Fruit fly (Drosophila melanogaster) whole organism, wandering third instar larva: Measurements from ENCODE around the gene CRIF.

Experiments
- Abd-B ChIP-seq: fragments of >200 bp; optimal IDR thresholded peaks from 2 replicates; lab custom pipeline; 2017; ENCODE audit warnings: missing biosample characterization, missing genetic modification characterization
- CG32264 ChIP-seq: fragments of 200-800 bp; sonication (Bioruptor generic); optimal IDR thresholded peaks from 2 replicates; lab custom pipeline; 2016; ENCODE audit warnings: missing biosample characterization, missing genetic modification characterization
- CG9705 ChIP-seq: fragments of 200-800 bp; sonication (Bioruptor generic); optimal IDR thresholded peaks from 2 replicates; lab custom pipeline; 2018; ENCODE audit warnings: missing biosample characterization, mild to moderate bottlenecking, missing genetic modification characterization
- CrebA ChIP-seq: fragments of 200-800 bp; sonication (Bioruptor generic); optimal IDR thresholded peaks from 2 replicates; lab custom pipeline; 2016; ENCODE audit warnings: missing biosample characterization, mild to moderate bottlenecking, missing genetic modification characterization, borderline replicate concordance
- Dfd ChIP-seq: fragments of >200 bp; optimal IDR thresholded peaks from 2 replicates; lab custom pipeline; 2017; ENCODE audit warnings: missing biosample characterization, missing genetic modification characterization
- Dif ChIP-seq: fragments of 200-275, 200-300 bp; sonication (Bioruptor generic); optimal IDR thresholded peaks from 2 replicates; lab custom pipeline; 2018; ENCODE audit warnings: missing biosample characterization, missing genetic modification characterization; ENCODE audit not compliant: partially characterized antibody
- GATAd ChIP-seq: sonication (Bioruptor generic); optimal IDR thresholded peaks from 2 replicates; lab custom pipeline; 2016; ENCODE audit warnings: missing biosample characterization, missing genetic modification characterization
- HLH106 ChIP-seq: fragments of 200-800 bp; optimal IDR thresholded peaks from 3 replicates; lab custom pipeline; 2019; ENCODE audit warnings: missing biosample characterization, mild to moderate bottlenecking, missing genetic modification characterization, moderate library complexity
- Hnf4 ChIP-seq: fragments of 200-800 bp; sonication (Bioruptor generic); optimal IDR thresholded peaks from 2 replicates; lab custom pipeline; 2016; ENCODE audit warnings: missing biosample characterization, mild to moderate bottlenecking, missing genetic modification characterization
- Hr78 ChIP-seq: fragments of >200 bp; optimal IDR thresholded peaks from 2 replicates; lab custom pipeline; 2017; ENCODE audit warnings: missing biosample characterization, missing genetic modification characterization
- Hr83 ChIP-seq: fragments of 200-300 bp; sonication (Bioruptor generic); optimal IDR thresholded peaks from 2 replicates; lab custom pipeline; 2016; ENCODE audit warnings: missing biosample characterization, mild to moderate bottlenecking, missing genetic modification characterization, moderate library complexity; ENCODE audit not compliant: poor library complexity, severe bottlenecking
- Jra ChIP-seq: sonication (Bioruptor generic); optimal IDR thresholded peaks from 2 replicates; lab custom pipeline; 2016; ENCODE audit warnings: missing biosample characterization, missing genetic modification characterization
- Mio ChIP-seq: sonication (Bioruptor generic); optimal IDR thresholded peaks from 2 replicates; lab custom pipeline; 2016; ENCODE audit warnings: missing biosample characterization, missing genetic modification characterization
- Myc ChIP-seq: fragments of >200 bp; optimal IDR thresholded peaks from 2 replicates; lab custom pipeline; 2017
- N ChIP-seq: fragments of >200 bp; optimal IDR thresholded peaks from 2 replicates; lab custom pipeline; 2018; ENCODE audit warnings: missing biosample characterization, missing external identifiers, missing genetic modification characterization
- OdsH ChIP-seq: fragments of 200-800 bp; sonication (Bioruptor generic); optimal IDR thresholded peaks from 2 replicates; lab custom pipeline; 2016; ENCODE audit warnings: missing biosample characterization, mild to moderate bottlenecking, missing genetic modification characterization
- Rel ChIP-seq, 2 experiments: fragments of 200-800 bp; sonication (Bioruptor generic) in 1 of 2; optimal IDR thresholded peaks; 2 replicates in 1 of 2; 3 replicates in 1 of 2; lab custom pipeline; 2016 to 2019; ENCODE audit warnings: mild to moderate bottlenecking in 2 of 2, missing biosample characterization in 2 of 2, missing genetic modification characterization in 2 of 2, moderate library complexity in 1 of 2
- Sp1 ChIP-seq: fragments of 200-800 bp; sonication (Bioruptor generic); optimal IDR thresholded peaks from 3 replicates; lab custom pipeline; 2019; ENCODE audit warnings: missing biosample characterization, mild to moderate bottlenecking, missing genetic modification characterization, moderate library complexity
- Vsx2 ChIP-seq: fragments of 200-300, 225-300 bp; sonication (Bioruptor generic); optimal IDR thresholded peaks from 2 replicates; lab custom pipeline; 2018; ENCODE audit warnings: missing biosample characterization, missing genetic modification characterization; ENCODE audit not compliant: partially characterized antibody
- br ChIP-seq: fragments of 200-800 bp; sonication (Bioruptor generic); optimal IDR thresholded peaks from 2 replicates; lab custom pipeline; 2016; ENCODE audit warnings: missing biosample characterization, missing genetic modification characterization
- brk ChIP-seq: fragments of 200-800 bp; sonication (Bioruptor generic); optimal IDR thresholded peaks from 2 replicates; lab custom pipeline; 2016; ENCODE audit warnings: missing biosample characterization, mild to moderate bottlenecking, missing genetic modification characterization
- dl ChIP-seq, 2 experiments: fragments of 175-275, 200-275 bp in 1 of 2; fragments of 200-275 bp in 1 of 2; sonication (Bioruptor generic); optimal IDR thresholded peaks; lab custom pipeline; 2018; ENCODE audit warnings: mild to moderate bottlenecking in 2 of 2, missing biosample characterization in 2 of 2, missing genetic modification characterization in 2 of 2, moderate library complexity in 2 of 2; ENCODE audit not compliant: partially characterized antibody in 2 of 2, insufficient read depth in 1 of 2
- dmrt93B ChIP-seq: fragments of 200-800 bp; sonication (Bioruptor generic); optimal IDR thresholded peaks from 2 replicates; lab custom pipeline; 2018; ENCODE audit warnings: missing biosample characterization, mild to moderate bottlenecking, missing genetic modification characterization
- dsf ChIP-seq: sonication (Bioruptor generic); optimal IDR thresholded peaks from 2 replicates; lab custom pipeline; 2016; ENCODE audit warnings: missing biosample characterization, missing genetic modification characterization, borderline replicate concordance
- ey ChIP-seq: fragments of 200-800 bp; sonication (Bioruptor generic); optimal IDR thresholded peaks from 2 replicates; lab custom pipeline; 2016; ENCODE audit warnings: missing biosample characterization, missing genetic modification characterization
- foxo ChIP-seq, 2 experiments: fragments of 200-800 bp; sonication (Bioruptor generic); optimal IDR thresholded peaks; 2 replicates in 1 of 2; 3 replicates in 1 of 2; lab custom pipeline; 2016 to 2017; ENCODE audit warnings: missing biosample characterization in 2 of 2, missing genetic modification characterization in 2 of 2
- fru ChIP-seq: fragments of 200-800 bp; sonication (Bioruptor generic); optimal IDR thresholded peaks from 3 replicates; lab custom pipeline; 2016; ENCODE audit warnings: missing biosample characterization, mild to moderate bottlenecking, missing genetic modification characterization
- h ChIP-seq: fragments of 200-800 bp; sonication (Bioruptor generic); optimal IDR thresholded peaks from 3 replicates; lab custom pipeline; 2016; ENCODE audit warnings: missing biosample characterization, mild to moderate bottlenecking, missing genetic modification characterization
- jim ChIP-seq: fragments of 175-275, 200-325 bp; sonication (Bioruptor generic); optimal IDR thresholded peaks from 2 replicates; lab custom pipeline; 2016; ENCODE audit warnings: missing biosample characterization, mild to moderate bottlenecking, missing genetic modification characterization
- lola ChIP-seq: fragments of >200 bp; optimal IDR thresholded peaks from 2 replicates; lab custom pipeline; 2017; ENCODE audit warnings: missing biosample characterization, missing genetic modification characterization
- pan ChIP-seq: fragments of >200 bp; optimal IDR thresholded peaks from 2 replicates; lab custom pipeline; 2017
- psq ChIP-seq: fragments of 200-800 bp; sonication (Bioruptor generic); optimal IDR thresholded peaks from 3 replicates; lab custom pipeline; 2017; ENCODE audit warnings: missing biosample characterization, mild to moderate bottlenecking, missing genetic modification characterization, moderate library complexity
- rgr ChIP-seq: fragments of 200-800 bp; sonication (Bioruptor generic); optimal IDR thresholded peaks from 3 replicates; lab custom pipeline; 2016; ENCODE audit warnings: missing biosample characterization, mild to moderate bottlenecking, missing genetic modification characterization
- sage ChIP-seq: fragments of 200-800 bp; sonication (Bioruptor generic); optimal IDR thresholded peaks from 2 replicates; lab custom pipeline; 2016; ENCODE audit warnings: missing biosample characterization, mild to moderate bottlenecking, missing genetic modification characterization
- sv ChIP-seq: fragments of 200-800 bp; sonication (Bioruptor generic); optimal IDR thresholded peaks from 3 replicates; lab custom pipeline; 2016; ENCODE audit warnings: missing biosample characterization, missing genetic modification characterization
- tai ChIP-seq: sonication (Bioruptor generic); optimal IDR thresholded peaks from 2 replicates; lab custom pipeline; 2016; ENCODE audit warnings: missing biosample characterization, missing genetic modification characterization
- usp ChIP-seq: fragments of >200 bp; optimal IDR thresholded peaks from 2 replicates; lab custom pipeline; 2017; ENCODE audit warnings: missing biosample characterization, missing genetic modification characterization
- woc ChIP-seq: sonication (Bioruptor generic); optimal IDR thresholded peaks from 2 replicates; lab custom pipeline; 2016; ENCODE audit warnings: missing biosample characterization, mild to moderate bottlenecking, missing genetic modification characterization

The CRIF gene

DNA sequence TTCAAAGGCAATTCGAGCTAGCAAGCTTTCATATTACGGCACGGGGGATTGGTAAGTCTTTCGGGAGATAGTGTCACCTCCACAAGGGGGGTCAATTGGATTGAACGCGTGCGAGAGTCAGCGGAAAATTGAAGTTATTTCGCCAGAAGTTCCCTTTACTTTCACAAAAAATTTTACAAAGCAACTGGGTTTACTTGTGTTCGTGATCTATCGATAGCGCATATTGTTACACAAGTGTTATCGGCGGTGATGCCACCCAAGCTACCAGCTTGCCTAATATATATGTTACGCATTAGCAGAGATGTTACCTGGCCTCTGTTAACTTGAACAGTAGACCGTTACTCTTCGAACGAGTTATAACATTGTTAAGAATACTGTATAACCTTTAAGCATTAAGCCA, 13.9 kb downstream of the CRIF start, which contains the start of gene Wnk:
Gene Wnk, minus strand, starts transcription at position 177 of the 400 bp plus-strand sequence.
- TF ChIP-seq Dfd (GFP tag; lab: Kevin White, UChicago) (no peak), Dif (no peak), fru (no peak), Hr83 (GFP tag; lab: Kevin White, UChicago) (no peak), pan (lab: Kevin White, UChicago) (no peak), woc (GFP tag; lab: Kevin White, UChicago) (no peak)

DNA sequence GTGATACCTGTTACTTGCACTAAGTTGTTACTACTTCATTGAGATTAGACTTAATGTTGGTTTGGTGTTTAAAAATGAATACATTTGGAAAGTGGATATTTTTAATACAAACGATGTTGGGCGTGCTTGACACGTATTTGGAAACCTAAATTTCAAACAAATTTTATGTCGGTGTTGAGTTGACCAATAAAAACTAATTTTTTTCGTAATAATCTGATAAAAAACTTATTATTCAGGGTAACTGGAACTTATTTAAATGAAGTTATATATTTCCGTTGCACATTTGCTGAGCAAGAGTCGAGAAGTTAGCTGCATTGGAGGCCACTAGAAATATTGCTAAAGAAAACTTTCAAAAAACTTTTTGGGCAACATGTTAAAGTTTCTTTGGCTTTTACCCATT, 26.6 kb downstream of the CRIF start, which contains the start of gene CG33290:
Gene CG33290, plus strand, starts transcription at position 301 of the 400 bp plus-strand sequence.
- TF ChIP-seq Abd-B (GFP tag; lab: Kevin White, UChicago) (no peak), OdsH (no peak), Mio (GFP tag; lab: Kevin White, UChicago) (no peak), h (GFP tag; lab: Kevin White, UChicago) (no peak), brk (GFP tag; lab: Kevin White, UChicago) (no peak), CG9705 (no peak), tai (no peak)

DNA sequence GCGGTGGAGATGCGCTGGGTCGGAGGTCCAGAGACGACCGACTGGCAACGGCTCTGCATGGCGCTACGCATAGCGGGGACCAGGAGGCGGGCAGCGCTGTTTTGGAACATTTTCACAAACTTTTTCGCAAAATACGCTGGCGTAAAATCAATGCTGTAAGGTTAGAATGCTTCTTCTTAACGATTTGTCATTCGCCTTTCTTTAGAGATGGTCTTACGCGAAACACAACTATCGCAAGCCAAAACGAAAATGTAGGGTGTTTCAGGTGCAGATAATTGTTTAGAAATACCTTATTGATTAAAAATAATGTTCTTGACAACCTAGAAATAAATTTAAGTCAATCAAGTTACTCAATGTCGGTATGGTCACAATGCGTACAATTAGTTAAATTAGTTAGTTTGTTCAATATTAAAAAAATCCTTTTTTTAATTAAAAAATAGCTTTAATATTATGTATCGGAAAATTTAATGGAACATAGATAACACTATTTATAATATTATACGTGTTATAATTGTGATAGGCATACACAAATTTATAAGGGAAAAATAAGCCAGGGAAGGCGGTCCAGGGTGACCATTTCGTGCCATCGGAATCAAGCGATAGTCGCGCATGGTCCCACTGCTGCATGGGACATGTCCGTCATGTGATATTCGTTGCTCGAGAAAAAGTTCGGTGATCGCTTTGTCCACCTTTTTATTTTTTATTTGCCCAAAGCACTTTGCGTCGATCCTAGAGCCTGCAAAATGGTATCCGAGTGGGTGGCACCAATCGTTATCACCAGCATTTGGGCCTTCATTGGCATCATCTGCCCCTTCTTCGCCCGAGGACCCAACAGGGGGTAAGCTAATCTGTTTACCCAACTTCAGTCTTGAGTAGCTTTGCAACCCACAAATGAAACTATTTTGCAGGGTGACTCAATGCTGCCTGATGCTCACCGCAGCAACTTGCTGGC, 29.2 kb downstream of the CRIF start, which contains the start of the genes COX8 and VhaM9.7-b:
Gene COX8, minus strand, starts transcription at position 203 of the 952 bp plus-strand sequence.
Gene VhaM9.7-b, plus strand, starts transcription at position 618 of the 952 bp plus-strand sequence.
- TF ChIP-seq br (no peak), Hnf4 (GFP tag; lab: Kevin White, UChicago) (peak; percentile 56), Abd-B (GFP tag; lab: Kevin White, UChicago) (no peak), brk (GFP tag; lab: Kevin White, UChicago) (peak; percentile 71), Myc (lab: Kevin White, UChicago) (peak; percentile 11), woc (GFP tag; lab: Kevin White, UChicago) (peak; percentile 86), CG32264 (no peak), jim (GFP tag; lab: Kevin White, UChicago) (no peak), ey (peak; percentile 48), HLH106 (tag; lab: Kevin White, UChicago) (no peak), tai (no peak), pan (lab: Kevin White, UChicago) (no peak), OdsH (no peak), Rel (GFP tag; optimal IDR thresholded peaks at IDR 0.05; lab: Kevin White, UChicago) (no peak), Rel (tag; optimal IDR thresholded peaks at IDR 0.05; lab: Kevin White, UChicago) (peak; percentile 86), Hr83 (GFP tag; lab: Kevin White, UChicago) (peak; percentile 83), CrebA (GFP tag; lab: Kevin White, UChicago) (no peak), dl (GFP tag; optimal IDR thresholded peaks at IDR 0.05; lab: Kevin White, UChicago; ENCODE audit: insufficient read depth in 1 of 2, partially characterized antibody in 2 of 2) (no peak), Dfd (GFP tag; lab: Kevin White, UChicago) (no peak), Mio (GFP tag; lab: Kevin White, UChicago) (no peak), foxo (GFP tag; optimal IDR thresholded peaks at IDR 0.05; lab: Kevin White, UChicago) (no peak), Dif (no peak), sv (GFP tag; lab: Kevin White, UChicago) (peak; percentile 36), h (GFP tag; lab: Kevin White, UChicago) (no peak), dsf (GFP tag; lab: Kevin White, UChicago) (peak; percentile 69), GATAd (no peak), Jra (no peak), Sp1 (no peak), dmrt93B (GFP tag; lab: Kevin White, UChicago) (no peak), usp (GFP tag; lab: Kevin White, UChicago) (no peak), Hr78 (GFP tag; lab: Kevin White, UChicago) (no peak), CG9705 (peak; percentile 63), N (GFP tag; lab: Kevin White, UChicago) (no peak), lola (no peak), Vsx2 (no peak), sage (GFP tag; lab: Kevin White, UChicago) (no peak), psq (peak; percentile 17), rgr (no peak), fru (no peak)
